Worm (Caenorhabditis elegans): Measurements from ENCODE around the gene exp-2.

DNA sequence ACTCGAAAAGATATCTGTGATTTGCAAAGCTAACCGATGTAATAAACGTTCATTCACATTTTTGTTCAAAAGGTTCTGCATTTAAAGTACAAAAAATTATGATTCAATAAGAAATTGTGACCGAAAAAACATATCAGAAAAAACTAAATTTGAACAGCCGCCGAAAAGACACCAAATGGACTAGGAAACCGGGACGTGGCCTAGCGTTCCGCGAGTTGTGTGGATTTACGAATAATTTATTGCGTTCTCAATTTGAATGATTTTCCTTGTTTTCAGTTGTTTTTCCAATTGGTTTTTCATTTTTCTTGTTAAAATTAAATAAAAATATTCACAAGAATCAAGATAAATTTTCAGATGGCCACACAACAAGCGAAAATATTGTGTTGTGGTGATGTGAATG is 23.7 kb upstream of the exp-2 start, which contains the start of gene cwf-19L1:
- peak; percentile 88 for TF ChIP-seq nhr-85 (tag)
- no peak for TF ChIP-seq ces-1 (GFP tag; optimal IDR thresholded peaks at IDR 0.05)
- peak; percentile 61 for TF ChIP-seq blmp-1 (tag; optimal IDR thresholded peaks at IDR 0.05)
- peak; percentile 52 for TF ChIP-seq skn-1 (tag; optimal IDR thresholded peaks at IDR 0.05)
- peak; percentile 65 for TF ChIP-seq sox-4 (tag; optimal IDR thresholded peaks at IDR 0.05)
- TF ChIP-seq lin-14 (GFP tag; optimal IDR thresholded peaks at IDR 0.05) = peak; percentile 81
- no peak for TF ChIP-seq lin-13 (GFP tag; optimal IDR thresholded peaks at IDR 0.05)
- no peak for TF ChIP-seq aly-2 (tag; optimal IDR thresholded peaks at IDR 0.05)

Measured in whole organism, L1 larva.